Fruit fly (Drosophila melanogaster) whole organism, prepupa: ENCODE results near the gene TBC1D16.

ENCODE experiments used
- Blimp-1 ChIP-seq: fragments of 200-800 bp; sonication (Bioruptor generic); optimal IDR thresholded peaks from 3 replicates; lab custom pipeline; 2017; ENCODE audit warnings: missing biosample characterization, missing genetic modification characterization, mild to moderate bottlenecking, moderate library complexity, missing genetic modification reagents
- CG10631 ChIP-seq: fragments of 200-800 bp; sonication (Bioruptor generic); optimal IDR thresholded peaks from 2 replicates; lab custom pipeline; 2016; ENCODE audit warnings: missing biosample characterization, missing genetic modification characterization
- CG10669 ChIP-seq: fragments of 200-800 bp; sonication (Bioruptor generic); optimal IDR thresholded peaks from 3 replicates; lab custom pipeline; 2018; ENCODE audit warnings: missing biosample characterization, mild to moderate bottlenecking, missing genetic modification characterization, moderate library complexity
- CG11294 ChIP-seq: fragments of 200-800 bp; sonication (Bioruptor generic); IDR thresholded peaks from 2 replicates; pipeline ENCODE4 v1.3.6; 2022; ENCODE audit warnings: missing biosample characterization, missing genetic modification characterization
- CG11902 ChIP-seq: fragments of 200-800 bp; sonication (Bioruptor generic); optimal IDR thresholded peaks from 3 replicates; lab custom pipeline; 2016; ENCODE audit warnings: missing biosample characterization, missing genetic modification characterization
- CG15336 ChIP-seq: fragments of 200-800 bp; sonication (Bioruptor generic); IDR thresholded peaks from 2 replicates; pipeline ENCODE4 v1.3.6; 2022; ENCODE audit warnings: missing biosample characterization, missing genetic modification characterization
- CG1621 ChIP-seq: fragments of 200-800 bp; sonication (Bioruptor generic); optimal IDR thresholded peaks from 3 replicates; lab custom pipeline; 2018; ENCODE audit warnings: missing biosample characterization, mild to moderate bottlenecking, missing genetic modification characterization
- CG16779 ChIP-seq: fragments of 200-800 bp; sonication (Bioruptor generic); optimal IDR thresholded peaks from 3 replicates; lab custom pipeline; 2017; ENCODE audit warnings: missing biosample characterization, mild to moderate bottlenecking, missing genetic modification characterization
- CG3032 ChIP-seq: fragments of 200-800 bp; optimal IDR thresholded peaks from 2 replicates; lab custom pipeline; 2019; ENCODE audit warnings: missing biosample characterization, mild to moderate bottlenecking, missing genetic modification characterization, moderate library complexity
- CG32006 ChIP-seq: fragments of 200-800 bp; sonication (Bioruptor generic); optimal IDR thresholded peaks from 3 replicates; lab custom pipeline; 2017; ENCODE audit warnings: missing biosample characterization, mild to moderate bottlenecking, missing genetic modification characterization
- CG34406 ChIP-seq: fragments of 200-800 bp; sonication (Bioruptor generic); optimal IDR thresholded peaks from 3 replicates; lab custom pipeline; 2016; ENCODE audit warnings: missing biosample characterization, missing genetic modification characterization
- CG3919 ChIP-seq: fragments of 200-800 bp; sonication (Bioruptor generic); optimal IDR thresholded peaks from 3 replicates; lab custom pipeline; 2016; ENCODE audit warnings: missing biosample characterization, missing genetic modification characterization
- CG4318 ChIP-seq: fragments of 200-800 bp; sonication (Bioruptor generic); optimal IDR thresholded peaks from 3 replicates; lab custom pipeline; 2017; ENCODE audit warnings: missing biosample characterization, mild to moderate bottlenecking, missing genetic modification characterization
- CG6163 ChIP-seq: fragments of 200-800 bp; sonication (Bioruptor generic); IDR thresholded peaks from 3 replicates; pipeline ENCODE4 v1.3.6; 2022; ENCODE audit warnings: missing biosample characterization, missing genetic modification characterization
- CG6276 ChIP-seq: fragments of 200-800 bp; sonication (Bioruptor generic); optimal IDR thresholded peaks from 2 replicates; lab custom pipeline; 2017; ENCODE audit warnings: missing biosample characterization, mild to moderate bottlenecking, missing genetic modification characterization
- CG6792 ChIP-seq: fragments of 200-800 bp; sonication (Bioruptor generic); optimal IDR thresholded peaks from 3 replicates; lab custom pipeline; 2016; ENCODE audit warnings: missing biosample characterization, missing genetic modification characterization
- CG6854 ChIP-seq: fragments of 200-800 bp; sonication (Bioruptor generic); optimal IDR thresholded peaks from 2 replicates; lab custom pipeline; 2017; ENCODE audit warnings: missing biosample characterization, mild to moderate bottlenecking, missing genetic modification characterization
- CG7368 ChIP-seq: fragments of 200-800 bp; sonication (Bioruptor generic); optimal IDR thresholded peaks from 3 replicates; lab custom pipeline; 2016; ENCODE audit warnings: missing biosample characterization, missing genetic modification characterization
- CG8119 ChIP-seq: fragments of 200-800 bp; sonication (Bioruptor generic); IDR thresholded peaks from 3 replicates; pipeline ENCODE4 v1.3.6; 2022; ENCODE audit warnings: missing biosample characterization, missing genetic modification characterization
- CG8319 ChIP-seq: fragments of 200-800 bp; sonication (Bioruptor generic); optimal IDR thresholded peaks from 3 replicates; lab custom pipeline; 2016; ENCODE audit warnings: missing biosample characterization, missing genetic modification characterization
- CG8632 ChIP-seq: fragments of 200-800 bp; sonication (Bioruptor generic); optimal IDR thresholded peaks from 3 replicates; lab custom pipeline; 2016; ENCODE audit warnings: missing biosample characterization, missing genetic modification characterization
- CG9139 ChIP-seq: fragments of 200-800 bp; sonication (Bioruptor generic); optimal IDR thresholded peaks from 3 replicates; lab custom pipeline; 2017; ENCODE audit warnings: missing biosample characterization, mild to moderate bottlenecking, missing genetic modification characterization
- Eip75B ChIP-seq: fragments of 200-800 bp; sonication (Bioruptor generic); optimal IDR thresholded peaks from 3 replicates; lab custom pipeline; 2016; ENCODE audit warnings: missing biosample characterization, missing genetic modification characterization
- Eip78C ChIP-seq: fragments of 200-800 bp; sonication (Bioruptor generic); peaks from one replicate; lab custom pipeline; 2016; ENCODE audit warnings: missing biosample characterization, missing genetic modification characterization
- Eip93F ChIP-seq: fragments of 200-800 bp; sonication (Bioruptor generic); optimal IDR thresholded peaks from 2 replicates; lab custom pipeline; 2016; ENCODE audit warnings: missing biosample characterization, mild to moderate bottlenecking, missing genetic modification characterization
- Ets21C ChIP-seq: fragments of 200-800 bp; sonication (Bioruptor generic); optimal IDR thresholded peaks from 3 replicates; lab custom pipeline; 2016; ENCODE audit warnings: missing biosample characterization, missing genetic modification characterization
- Gug ChIP-seq: fragments of 200-800 bp; sonication (Bioruptor generic); IDR thresholded peaks from 2 replicates; pipeline ENCODE4 v1.3.6; 2022; ENCODE audit warnings: missing biosample characterization, missing genetic modification characterization
- Hr38 ChIP-seq: sonication (Bioruptor generic); optimal IDR thresholded peaks from 2 replicates; lab custom pipeline; 2016; ENCODE audit warnings: missing biosample characterization, missing genetic modification characterization
- Hr39 ChIP-seq: fragments of 200-800 bp; sonication (Bioruptor generic); optimal IDR thresholded peaks from 2 replicates; lab custom pipeline; 2016; ENCODE audit warnings: missing biosample characterization, missing genetic modification characterization
- Hr4 ChIP-seq: fragments of 200-800 bp; sonication (Bioruptor generic); optimal IDR thresholded peaks from 3 replicates; lab custom pipeline; 2016; ENCODE audit warnings: missing biosample characterization, missing genetic modification characterization
- Lpt ChIP-seq: fragments of 200-800 bp; sonication (Bioruptor generic); optimal IDR thresholded peaks from 3 replicates; lab custom pipeline; 2016; ENCODE audit warnings: missing biosample characterization, missing genetic modification characterization
- OdsH ChIP-seq: fragments of 200-800 bp; sonication (Bioruptor generic); optimal IDR thresholded peaks from 3 replicates; lab custom pipeline; 2016; ENCODE audit warnings: missing biosample characterization, missing genetic modification characterization
- Smox ChIP-seq: fragments of 200-800 bp; sonication (Bioruptor generic); optimal IDR thresholded peaks from 3 replicates; lab custom pipeline; 2016; ENCODE audit warnings: missing biosample characterization, missing genetic modification characterization
- Sox102F ChIP-seq: fragments of 200-800 bp; sonication (Bioruptor generic); optimal IDR thresholded peaks from 2 replicates; lab custom pipeline; 2016; ENCODE audit warnings: missing biosample characterization, mild to moderate bottlenecking, missing genetic modification characterization
- Sox15 ChIP-seq: fragments of 200-800 bp; sonication (Bioruptor generic); optimal IDR thresholded peaks from 3 replicates; lab custom pipeline; 2016; ENCODE audit warnings: missing biosample characterization, missing genetic modification characterization
- achi ChIP-seq: fragments of 200-800 bp; sonication (Bioruptor generic); optimal IDR thresholded peaks from 3 replicates; lab custom pipeline; 2016; ENCODE audit warnings: missing biosample characterization, missing genetic modification characterization
- acj6 ChIP-seq: fragments of 200-800 bp; sonication (Bioruptor generic); optimal IDR thresholded peaks from 3 replicates; lab custom pipeline; 2016; ENCODE audit warnings: missing biosample characterization, missing genetic modification characterization
- cyc ChIP-seq: fragments of 200-800 bp; sonication (Bioruptor generic); optimal IDR thresholded peaks from 3 replicates; lab custom pipeline; 2016; ENCODE audit warnings: missing biosample characterization, missing genetic modification characterization
- dac ChIP-seq: fragments of 200-800 bp; sonication (Bioruptor generic); optimal IDR thresholded peaks from 2 replicates; lab custom pipeline; 2017; ENCODE audit warnings: missing biosample characterization, mild to moderate bottlenecking, missing genetic modification characterization
- dsx ChIP-seq: fragments of 200-800 bp; optimal IDR thresholded peaks from 3 replicates; lab custom pipeline; 2019; ENCODE audit warnings: missing biosample characterization, mild to moderate bottlenecking, missing genetic modification characterization, moderate library complexity; ENCODE audit not compliant: poor library complexity, severe bottlenecking
- eg ChIP-seq: fragments of 200-800 bp; sonication (Bioruptor generic); IDR thresholded peaks from 3 replicates; pipeline ENCODE4 v1.3.6; 2022; ENCODE audit warnings: missing biosample characterization, missing genetic modification characterization
- esn ChIP-seq: fragments of 200-800 bp; sonication (Bioruptor generic); optimal IDR thresholded peaks from 2 replicates; lab custom pipeline; 2016; ENCODE audit warnings: missing biosample characterization, mild to moderate bottlenecking, missing genetic modification characterization, moderate library complexity
- fd85E ChIP-seq: fragments of 200-800 bp; sonication (Bioruptor generic); optimal IDR thresholded peaks from 3 replicates; lab custom pipeline; 2016; ENCODE audit warnings: missing biosample characterization, missing genetic modification characterization
- lz ChIP-seq: fragments of 200-800 bp; sonication (Bioruptor generic); optimal IDR thresholded peaks from 3 replicates; lab custom pipeline; 2016; ENCODE audit warnings: missing biosample characterization, missing genetic modification characterization
- pdm3 ChIP-seq: fragments of 200-800 bp; sonication (Bioruptor generic); optimal IDR thresholded peaks from 3 replicates; lab custom pipeline; 2016; ENCODE audit warnings: missing biosample characterization, missing genetic modification characterization
- salr ChIP-seq, 2 experiments: fragments of 200-800 bp; sonication (Bioruptor generic); optimal IDR thresholded peaks; 3 replicates each; lab custom pipeline; 2016 to 2018; ENCODE audit warnings: missing biosample characterization in 2 of 2, missing genetic modification characterization in 2 of 2, mild to moderate bottlenecking in 1 of 2
- spab ChIP-seq: fragments of 200-800 bp; sonication (Bioruptor generic); optimal IDR thresholded peaks from 2 replicates; lab custom pipeline; 2017; ENCODE audit warnings: missing biosample characterization, mild to moderate bottlenecking, missing genetic modification characterization, missing genetic modification reagents
- svp ChIP-seq: fragments of 200-800 bp; sonication (Bioruptor generic); peaks from one replicate; lab custom pipeline; 2016; ENCODE audit warnings: missing biosample characterization, missing genetic modification characterization
- topi ChIP-seq: fragments of 200-800 bp; sonication (Bioruptor generic); optimal IDR thresholded peaks from 3 replicates; lab custom pipeline; 2016; ENCODE audit warnings: missing biosample characterization, missing genetic modification characterization
- vri ChIP-seq: fragments of 200-800 bp; sonication (Bioruptor generic); optimal IDR thresholded peaks from 3 replicates; lab custom pipeline; 2016; ENCODE audit warnings: missing biosample characterization, mild to moderate bottlenecking, missing genetic modification characterization

TBC1D16 gene

dm6 chr2L:10474815-10475214 lies 39.4 kb upstream of the TBC1D16 start:
- TF ChIP-seq vri (GFP tag; lab: Kevin White, UChicago): no peak
- no peak for TF ChIP-seq Eip93F
- no peak for TF ChIP-seq CG32006 (GFP tag; lab: Kevin White, UChicago)
- TF ChIP-seq achi (GFP tag; lab: Kevin White, UChicago): no peak
- no peak for TF ChIP-seq Eip78C (GFP tag; lab: Kevin White, UChicago)
- TF ChIP-seq Eip75B (GFP tag; lab: Kevin White, UChicago): no peak
- TF ChIP-seq, all 60 proteins: peak for 0

- TF ChIP-seq CG10631 (peak; percentile 98), vri (GFP tag; lab: Kevin White, UChicago) (no peak), salr (GFP tag; optimal IDR thresholded peaks at IDR 0.05; lab: Kevin White, UChicago) (peak; percentile 94 to 96), CG15336 (GFP tag; lab: Robert Waterston, UW) (peak; percentile 99), CG4318 (peak; percentile 97), CG3919 (GFP tag; lab: Kevin White, UChicago) (peak; percentile 97), CG16779 (peak; percentile 93), spab (GFP tag; lab: Kevin White, UChicago) (peak; percentile 96), CG8319 (GFP tag; lab: Kevin White, UChicago) (peak; percentile 95), CG11902 (peak; percentile 84), OdsH (GFP tag; lab: Kevin White, UChicago) (peak; percentile 97), Blimp-1 (peak; percentile 82), CG8632 (GFP tag; lab: Kevin White, UChicago) (peak; percentile 96), CG6276 (GFP tag; lab: Kevin White, UChicago) (peak; percentile 99), dsx (GFP tag; lab: Kevin White, UChicago) (peak; percentile 96), esn (GFP tag; lab: Kevin White, UChicago) (peak; percentile 94), CG8119 (GFP tag; lab: Robert Waterston, UW) (peak; percentile 99), pdm3 (GFP tag; lab: Kevin White, UChicago) (peak; percentile 95), svp (peak; percentile 96), cyc (GFP tag; lab: Kevin White, UChicago) (peak; percentile 90), lz (GFP tag; lab: Kevin White, UChicago) (peak; percentile 91), CG3032 (tag; lab: Kevin White, UChicago) (peak; percentile 97), CG1621 (tag; lab: Kevin White, UChicago) (peak; percentile 96), CG6854 (GFP tag; lab: Kevin White, UChicago) (peak; percentile 79), Sox102F (peak; percentile 93), Sox15 (peak; percentile 92), CG7368 (peak; percentile 94), dac (GFP tag; lab: Kevin White, UChicago) (peak; percentile 97), CG10669 (GFP tag; lab: Kevin White, UChicago) (peak; percentile 98), Lpt (GFP tag; lab: Kevin White, UChicago) (peak; percentile 97), achi (GFP tag; lab: Kevin White, UChicago) (peak; percentile 96), CG6163 (peak; percentile 95), Hr4 (peak; percentile 98), Hr38 (peak; percentile 33), Eip75B (GFP tag; lab: Kevin White, UChicago) (peak; percentile 90), topi (GFP tag; lab: Kevin White, UChicago) (peak; percentile 93), CG32006 (GFP tag; lab: Kevin White, UChicago) (peak; percentile 99), Gug (GFP tag; lab: Robert Waterston, UW) (peak; percentile 99), CG34406 (GFP tag; lab: Kevin White, UChicago) (peak; percentile 96), acj6 (GFP tag; lab: Kevin White, UChicago) (peak; percentile 97), Smox (GFP tag; lab: Kevin White, UChicago) (peak; percentile 93), Eip78C (GFP tag; lab: Kevin White, UChicago) (peak; percentile 99), CG11294 (GFP tag; lab: Robert Waterston, UW) (peak; percentile 98), Hr39 (peak; percentile 82), CG6792 (GFP tag; lab: Kevin White, UChicago) (peak; percentile 95), Ets21C (peak; percentile 83), CG9139 (GFP tag; lab: Kevin White, UChicago) (peak; percentile 93), eg (peak; percentile 99), fd85E (GFP tag; lab: Kevin White, UChicago) (peak; percentile 78)
Observed at dm6 chr2L:10474268-10474678, 38.8 kb upstream of the TBC1D16 start, which contains the start of gene RluA-1. Gene RluA-1, minus strand, starts transcription at chr2L:10474349.
